Fruit fly (Drosophila melanogaster) whole organism, embryonic: ENCODE results near the gene Ror.

Experiments
- Antp ChIP-seq: fragments of 200-800 bp; sonication (Bioruptor generic); optimal IDR thresholded peaks from 3 replicates; lab custom pipeline; 2016; ENCODE audit warnings: missing biosample characterization, missing genetic modification characterization
- Bdp1 ChIP-seq: fragments of 200-800 bp; sonication (Bioruptor generic); optimal IDR thresholded peaks from 3 replicates; lab custom pipeline; 2016; ENCODE audit warnings: missing biosample characterization, missing genetic modification characterization
- C15 ChIP-seq: fragments of 200-800 bp; sonication (Bioruptor generic); IDR thresholded peaks from 3 replicates; pipeline ENCODE4 v1.3.6; 2022; ENCODE audit warnings: missing biosample characterization, missing genetic modification characterization
- CG10979 ChIP-seq: fragments of 200-800 bp; sonication (Bioruptor generic); optimal IDR thresholded peaks from 2 replicates; lab custom pipeline; 2018; ENCODE audit warnings: missing biosample characterization, mild to moderate bottlenecking, missing genetic modification characterization, moderate library complexity
- CG11093 ChIP-seq: fragments of 200-800 bp; sonication (Bioruptor generic); IDR thresholded peaks from 3 replicates; pipeline ENCODE4 v1.3.6; 2022; ENCODE audit warnings: missing biosample characterization, missing genetic modification characterization
- CG11398 ChIP-seq: fragments of 200-800 bp; sonication (Bioruptor generic); optimal IDR thresholded peaks from 2 replicates; lab custom pipeline; 2016; ENCODE audit warnings: missing biosample characterization, missing genetic modification characterization
- CG11696 ChIP-seq: fragments of 200-800 bp; sonication (Bioruptor generic); IDR thresholded peaks from 2 replicates; pipeline ENCODE4 v1.3.6; 2022; ENCODE audit warnings: missing biosample characterization, missing genetic modification characterization
- CG1529 ChIP-seq: fragments of 200-800 bp; sonication (Bioruptor generic); optimal IDR thresholded peaks from 3 replicates; lab custom pipeline; 2018; ENCODE audit warnings: missing biosample characterization, missing genetic modification characterization
- CG1602 ChIP-seq: fragments of 200-800 bp; sonication (Bioruptor generic); optimal IDR thresholded peaks from 3 replicates; lab custom pipeline; 2016; ENCODE audit warnings: missing biosample characterization, missing genetic modification characterization
- CG1603 ChIP-seq: fragments of 200-800 bp; sonication (Bioruptor generic); optimal IDR thresholded peaks from 2 replicates; lab custom pipeline; 2019; ENCODE audit warnings: missing biosample characterization, mild to moderate bottlenecking, missing genetic modification characterization, moderate library complexity
- CG17186 ChIP-seq: fragments of 200-800 bp; sonication (Bioruptor generic); optimal IDR thresholded peaks from 3 replicates; lab custom pipeline; 2017; ENCODE audit warnings: missing biosample characterization, missing genetic modification reagents, missing genetic modification characterization
- CG2712 ChIP-seq: fragments of 200-800 bp; optimal IDR thresholded peaks from 3 replicates; lab custom pipeline; 2019; ENCODE audit warnings: missing biosample characterization, mild to moderate bottlenecking, missing genetic modification characterization, moderate library complexity
- CG3281 ChIP-seq: fragments of 200-800 bp; sonication (Bioruptor generic); optimal IDR thresholded peaks from 3 replicates; lab custom pipeline; 2017; ENCODE audit warnings: missing biosample characterization, mild to moderate bottlenecking, missing genetic modification characterization
- CG3407 ChIP-seq: fragments of 200-800 bp; sonication (Bioruptor generic); optimal IDR thresholded peaks from 2 replicates; lab custom pipeline; 2018; ENCODE audit warnings: missing biosample characterization, mild to moderate bottlenecking, missing genetic modification characterization
- CG4707 ChIP-seq: fragments of 200-800 bp; sonication (Bioruptor generic); optimal IDR thresholded peaks from 2 replicates; lab custom pipeline; 2018; ENCODE audit warnings: missing biosample characterization, mild to moderate bottlenecking, missing genetic modification characterization, moderate library complexity
- CG4820 ChIP-seq: fragments of 200-800 bp; sonication (Bioruptor generic); optimal IDR thresholded peaks from 3 replicates; lab custom pipeline; 2016; ENCODE audit warnings: missing biosample characterization, missing genetic modification characterization
- CG4854 ChIP-seq: fragments of 200-800 bp; sonication (Bioruptor generic); optimal IDR thresholded peaks from 2 replicates; lab custom pipeline; 2016; ENCODE audit warnings: missing biosample characterization, missing genetic modification characterization, inconsistent platforms
- CG5180 ChIP-seq: fragments of 200-800 bp; sonication (Bioruptor generic); optimal IDR thresholded peaks from 3 replicates; lab custom pipeline; 2017; ENCODE audit warnings: missing biosample characterization, missing genetic modification characterization, mild to moderate bottlenecking, moderate library complexity, missing genetic modification reagents
- CG6175 ChIP-seq: fragments of 200-800 bp; sonication (Bioruptor generic); IDR thresholded peaks from 3 replicates; pipeline ENCODE4 v1.3.6; 2022; ENCODE audit warnings: missing biosample characterization, missing genetic modification characterization
- CG6813 ChIP-seq: fragments of 200-800 bp; sonication (Bioruptor generic); optimal IDR thresholded peaks from 2 replicates; lab custom pipeline; 2017; ENCODE audit warnings: missing biosample characterization, missing genetic modification characterization, mild to moderate bottlenecking, moderate library complexity, missing genetic modification reagents
- CG8281 ChIP-seq: fragments of 200-800 bp; sonication (Bioruptor generic); optimal IDR thresholded peaks from 2 replicates; lab custom pipeline; 2018; ENCODE audit warnings: missing biosample characterization, mild to moderate bottlenecking, missing genetic modification characterization, moderate library complexity
- Dbx ChIP-seq: fragments of 200-800 bp; sonication (Bioruptor generic); IDR thresholded peaks from 3 replicates; pipeline ENCODE4 v1.3.6; 2022; ENCODE audit warnings: missing biosample characterization, missing genetic modification characterization
- Dek ChIP-seq: fragments of 200-800 bp; sonication (Bioruptor generic); optimal IDR thresholded peaks from 3 replicates; lab custom pipeline; 2019; ENCODE audit warnings: missing biosample characterization, mild to moderate bottlenecking, missing genetic modification characterization, moderate library complexity
- Dfd ChIP-seq, 2 experiments: fragments of >200 bp; optimal IDR thresholded peaks; 2 replicates each; lab custom pipeline; 2017; ENCODE audit warnings: missing biosample characterization in 2 of 2, missing genetic modification characterization in 2 of 2
- Dip2 ChIP-seq: fragments of 200-800 bp; sonication (Bioruptor generic); IDR thresholded peaks from 2 replicates; pipeline ENCODE4 v1.3.6; 2022; ENCODE audit warnings: missing biosample characterization, missing genetic modification characterization
- Dip3 ChIP-seq: fragments of 200-800 bp; sonication (Bioruptor generic); optimal IDR thresholded peaks from 3 replicates; lab custom pipeline; 2016; ENCODE audit warnings: missing biosample characterization, missing genetic modification characterization
- Gsc ChIP-seq: fragments of 200-800 bp; sonication (Bioruptor generic); IDR thresholded peaks from 2 replicates; pipeline ENCODE4 v1.3.6; 2022; ENCODE audit warnings: missing biosample characterization, missing genetic modification characterization
- HmgD ChIP-seq: fragments of 200-800 bp; sonication (Bioruptor generic); optimal IDR thresholded peaks from 3 replicates; lab custom pipeline; 2016; ENCODE audit warnings: missing biosample characterization, missing genetic modification characterization
- Mad ChIP-seq: fragments of 200-800 bp; sonication (Bioruptor generic); optimal IDR thresholded peaks from 2 replicates; lab custom pipeline; 2016; ENCODE audit warnings: missing biosample characterization, missing genetic modification characterization
- Nf-YA ChIP-seq: fragments of 200-800 bp; sonication (Bioruptor generic); IDR thresholded peaks from 2 replicates; pipeline ENCODE4 v1.3.6; 2022; ENCODE audit warnings: missing biosample characterization, missing genetic modification characterization
- NfI ChIP-seq: fragments of 200-800 bp; sonication (Bioruptor generic); optimal IDR thresholded peaks from 3 replicates; lab custom pipeline; 2018; ENCODE audit warnings: missing biosample characterization, mild to moderate bottlenecking, missing genetic modification characterization, moderate library complexity
- PHDP ChIP-seq: fragments of 200-800 bp; sonication (Bioruptor generic); optimal IDR thresholded peaks from 3 replicates; lab custom pipeline; 2018; ENCODE audit warnings: missing biosample characterization, mild to moderate bottlenecking, missing genetic modification characterization, moderate library complexity
- Ssrp ChIP-seq: fragments of 200-800 bp; sonication (Bioruptor generic); optimal IDR thresholded peaks from 2 replicates; lab custom pipeline; 2018; ENCODE audit warnings: missing biosample characterization, mild to moderate bottlenecking, missing genetic modification characterization, moderate library complexity
- chm ChIP-seq: fragments of 200-800 bp; sonication (Bioruptor generic); IDR thresholded peaks from 2 replicates; pipeline ENCODE4 v1.3.6; 2022; ENCODE audit warnings: missing biosample characterization, missing genetic modification characterization
- crp ChIP-seq, 2 experiments: fragments of 200-800 bp; sonication (Bioruptor generic); optimal IDR thresholded peaks; 2 replicates in 1 of 2; 3 replicates in 1 of 2; lab custom pipeline; 2017; ENCODE audit warnings: missing biosample characterization in 2 of 2, missing genetic modification characterization in 2 of 2, mild to moderate bottlenecking in 1 of 2, moderate library complexity in 1 of 2
- disco-r ChIP-seq: fragments of 200-800 bp; sonication (Bioruptor generic); optimal IDR thresholded peaks from 2 replicates; lab custom pipeline; 2016; ENCODE audit warnings: missing biosample characterization, missing genetic modification characterization
- emc ChIP-seq: fragments of 200-800 bp; sonication (Bioruptor generic); optimal IDR thresholded peaks from 2 replicates; lab custom pipeline; 2016; ENCODE audit warnings: missing biosample characterization, missing genetic modification characterization
- eve ChIP-seq, 2 experiments: fragments of >200 bp; optimal IDR thresholded peaks; 2 replicates each; lab custom pipeline; 2017; ENCODE audit warnings: missing biosample characterization in 2 of 2, missing genetic modification characterization in 2 of 2
- gro ChIP-seq: fragments of 200-800 bp; sonication (Bioruptor generic); optimal IDR thresholded peaks from 2 replicates; lab custom pipeline; 2016; ENCODE audit warnings: missing biosample characterization, missing genetic modification characterization
- onecut ChIP-seq: fragments of 200-800 bp; sonication (Bioruptor generic); IDR thresholded peaks from 2 replicates; pipeline ENCODE4 v1.3.6; 2022; ENCODE audit warnings: missing biosample characterization, missing genetic modification characterization
- peb ChIP-seq: fragments of 200-800 bp; sonication (Bioruptor generic); IDR thresholded peaks from 2 replicates; pipeline ENCODE4 v1.3.6; 2022; ENCODE audit warnings: missing biosample characterization, missing genetic modification characterization
- pfk ChIP-seq: fragments of 200-800 bp; sonication (Bioruptor generic); optimal IDR thresholded peaks from 2 replicates; lab custom pipeline; 2018; ENCODE audit warnings: missing biosample characterization, mild to moderate bottlenecking, missing genetic modification characterization, moderate library complexity
- pita ChIP-seq: fragments of 200-800 bp; sonication (Bioruptor generic); optimal IDR thresholded peaks from 2 replicates; lab custom pipeline; 2017; ENCODE audit warnings: missing biosample characterization, mild to moderate bottlenecking, missing genetic modification characterization
- psq ChIP-seq: fragments of 200-800 bp; sonication (Bioruptor generic); optimal IDR thresholded peaks from 2 replicates; lab custom pipeline; 2017; ENCODE audit warnings: missing biosample characterization, missing genetic modification characterization
- row ChIP-seq: fragments of 200-800 bp; sonication (Bioruptor generic); IDR thresholded peaks from 3 replicates; pipeline ENCODE4 v1.3.6; 2022; ENCODE audit warnings: missing biosample characterization, missing genetic modification characterization
- sens-2 ChIP-seq: fragments of 200-800 bp; sonication (Bioruptor generic); IDR thresholded peaks from 2 replicates; pipeline ENCODE4 v1.3.6; 2022; ENCODE audit warnings: missing biosample characterization, missing genetic modification characterization
- sna ChIP-seq: fragments of 200-800 bp; sonication (Bioruptor generic); IDR thresholded peaks from 2 replicates; pipeline ENCODE4 v1.3.6; 2022; ENCODE audit warnings: missing biosample characterization, missing genetic modification characterization; ENCODE audit not compliant: partially characterized antibody
- ssp ChIP-seq: fragments of 200-800 bp; sonication (Bioruptor generic); IDR thresholded peaks from 2 replicates; pipeline ENCODE4 v1.3.6; 2022; ENCODE audit warnings: missing biosample characterization, missing genetic modification characterization
- stwl ChIP-seq: fragments of 200-800 bp; sonication (Bioruptor generic); optimal IDR thresholded peaks from 3 replicates; lab custom pipeline; 2018; ENCODE audit warnings: missing biosample characterization, mild to moderate bottlenecking, missing genetic modification characterization, moderate library complexity
- trh ChIP-seq: fragments of 200-800 bp; sonication (Bioruptor generic); optimal IDR thresholded peaks from 2 replicates; lab custom pipeline; 2016; ENCODE audit warnings: missing biosample characterization, missing genetic modification characterization
- twi ChIP-seq: fragments of 200-800 bp; optimal IDR thresholded peaks from 2 replicates; lab custom pipeline; 2019; ENCODE audit warnings: missing biosample characterization, mild to moderate bottlenecking, missing genetic modification characterization, moderate library complexity
- unpg ChIP-seq: fragments of 200-800 bp; sonication (Bioruptor generic); optimal IDR thresholded peaks from 3 replicates; lab custom pipeline; 2018; ENCODE audit warnings: missing biosample characterization, mild to moderate bottlenecking, missing genetic modification characterization, moderate library complexity
- vvl ChIP-seq: fragments of 200-800 bp; sonication (Bioruptor generic); IDR thresholded peaks from 2 replicates; pipeline ENCODE4 v1.3.6; 2022; ENCODE audit warnings: missing biosample characterization, missing genetic modification characterization

Ror gene

dm6 chr2L:10263343-10263744, 11.7 kb downstream of the Ror start, which contains the start of gene Rsf1 (continued):
- TF ChIP-seq emc (GFP tag; lab: Kevin White, UChicago) (no peak), Bdp1 (GFP tag; lab: Kevin White, UChicago) (no peak), sna (GFP tag; lab: Robert Waterston, UW) (no peak), disco-r (GFP tag; lab: Kevin White, UChicago) (no peak), sens-2 (GFP tag; lab: Robert Waterston, UW) (no peak), Dip2 (GFP tag; lab: Robert Waterston, UW) (no peak), onecut (GFP tag; lab: Robert Waterston, UW) (peak; percentile 96), CG10979 (tag; lab: Kevin White, UChicago) (no peak), CG11696 (no peak), PHDP (tag; lab: Kevin White, UChicago) (no peak), eve (GFP tag; optimal IDR thresholded peaks at IDR 0.05; lab: Kevin White, UChicago) (no peak), CG8281 (tag; lab: Kevin White, UChicago) (no peak), CG1603 (tag; lab: Kevin White, UChicago) (peak; percentile 100), row (peak; percentile 62; the same call in 2 of the 3 replicates), Dfd (GFP tag; optimal IDR thresholded peaks at IDR 0.05; lab: Kevin White, UChicago) (no peak), CG6813 (GFP tag; lab: Kevin White, UChicago) (no peak), NfI (GFP tag; lab: Kevin White, UChicago) (no peak), Mad (GFP tag; lab: Kevin White, UChicago) (no peak), chm (no peak), CG1529 (no peak), Dbx (GFP tag; lab: Robert Waterston, UW) (no peak), unpg (GFP tag; lab: Kevin White, UChicago) (no peak), HmgD (GFP tag; lab: Kevin White, UChicago) (no peak), CG1602 (no peak), peb (no peak), twi (tag; lab: Kevin White, UChicago) (no peak), Antp (no peak), ssp (peak; percentile 81), vvl (GFP tag; lab: Robert Waterston, UW) (peak; percentile 56; the same call in 1 of the 2 replicates), Gsc (no peak), Dek (tag; lab: Kevin White, UChicago) (no peak), Dip3 (GFP tag; lab: Kevin White, UChicago) (no peak), CG17186 (GFP tag; lab: Kevin White, UChicago) (no peak), CG2712 (peak; percentile 20), CG4707 (GFP tag; lab: Kevin White, UChicago) (no peak), trh (GFP tag; lab: Kevin White, UChicago) (no peak), CG6175 (GFP tag; lab: Robert Waterston, UW) (no peak), pfk (GFP tag; lab: Kevin White, UChicago) (peak; percentile 92), C15 (GFP tag; lab: Robert Waterston, UW) (no peak), Ssrp (tag; lab: Kevin White, UChicago) (no peak), psq (GFP tag; lab: Kevin White, UChicago) (no peak), crp (GFP tag; optimal IDR thresholded peaks at IDR 0.05; lab: Kevin White, UChicago) (no peak), pita (GFP tag; lab: Kevin White, UChicago) (no peak), gro (GFP tag; lab: Kevin White, UChicago) (no peak), CG5180 (GFP tag; lab: Kevin White, UChicago) (no peak), CG4854 (no peak), CG3281 (GFP tag; lab: Kevin White, UChicago) (peak; percentile 75), CG11093 (GFP tag; lab: Robert Waterston, UW) (no peak), stwl (tag; lab: Kevin White, UChicago) (no peak), Nf-YA (GFP tag; lab: Robert Waterston, UW) (no peak), CG3407 (GFP tag; lab: Kevin White, UChicago) (no peak), CG11398 (GFP tag; lab: Kevin White, UChicago) (no peak), CG4820 (GFP tag; lab: Kevin White, UChicago) (no peak)
